Fruit fly (Drosophila melanogaster) Kc167 (cell line): ENCODE results near the gene CG13599.

ENCODE experiments used
- Sin3A ChIP-seq: fragments of >200 bp; optimal IDR thresholded peaks from 2 replicates; lab custom pipeline; 2018; ENCODE audit warnings: missing external identifiers
- h ChIP-seq: fragments of >200 bp; optimal IDR thresholded peaks from 3 replicates; lab custom pipeline; 2018; ENCODE audit warnings: missing external identifiers
- insv ChIP-seq: fragments of >200 bp; optimal IDR thresholded peaks from 3 replicates; lab custom pipeline; 2018; ENCODE audit warnings: missing external identifiers
- psq ChIP-seq: fragments of >200 bp; optimal IDR thresholded peaks from 2 replicates; lab custom pipeline; 2017; ENCODE audit warnings: missing external identifiers
- ttk ChIP-seq: sonication (Bioruptor generic); optimal IDR thresholded peaks from 2 replicates; lab custom pipeline; 2017; ENCODE audit warnings: missing external identifiers

- no peak for TF ChIP-seq psq
- TF ChIP-seq Sin3A (lab: Kevin White, UChicago) = no peak
- no peak for TF ChIP-seq ttk
- no peak for TF ChIP-seq insv (lab: Kevin White, UChicago)
- TF ChIP-seq h (lab: Kevin White, UChicago) = no peak
Measured at dm6 chr3R:23886270-23887095, 45.0 kb upstream of the CG13599 start.
